Worm (Caenorhabditis elegans): ENCODE results near the gene sre-56.

ce11 chrII:12339644-12340043 lies 15.4 kb downstream of the sre-56 start, which contains the start of gene sop-2:
- TF ChIP-seq pqm-1 (tag; optimal IDR thresholded peaks at IDR 0.05) (no peak), nhr-11 (tag; optimal IDR thresholded peaks at IDR 0.05) (no peak), pha-4 (tag; optimal IDR thresholded peaks at IDR 0.05) (no peak), gmeb-2 (tag; optimal IDR thresholded peaks at IDR 0.05) (no peak), K02D7.2 (tag; optimal IDR thresholded peaks at IDR 0.05) (no peak), elt-4 (tag; optimal IDR thresholded peaks at IDR 0.05) (no peak), lin-11 (tag; optimal IDR thresholded peaks at IDR 0.05) (no peak), unc-55 (GFP tag; optimal IDR thresholded peaks at IDR 0.05) (no peak), fkh-6 (tag; optimal IDR thresholded peaks at IDR 0.05) (no peak), ceh-31 (tag; optimal IDR thresholded peaks at IDR 0.05) (no peak), ceh-24 (tag; optimal IDR thresholded peaks at IDR 0.05) (no peak), ceh-45 (GFP tag; IDR thresholded peaks at IDR 0.05) (no peak), rnt-1 (tag; optimal IDR thresholded peaks at IDR 0.05) (no peak)

All from whole organism, late embryonic.